Fruit fly (Drosophila melanogaster) whole organism, wandering third instar larva: Measurements from ENCODE around the gene Ddx56.

Source experiments
- CG32264 ChIP-seq: fragments of 200-800 bp; sonication (Bioruptor generic); optimal IDR thresholded peaks from 2 replicates; lab custom pipeline; 2016; ENCODE audit warnings: missing biosample characterization, missing genetic modification characterization
- CG9705 ChIP-seq: fragments of 200-800 bp; sonication (Bioruptor generic); optimal IDR thresholded peaks from 2 replicates; lab custom pipeline; 2018; ENCODE audit warnings: missing biosample characterization, mild to moderate bottlenecking, missing genetic modification characterization
- CrebA ChIP-seq: fragments of 200-800 bp; sonication (Bioruptor generic); optimal IDR thresholded peaks from 2 replicates; lab custom pipeline; 2016; ENCODE audit warnings: missing biosample characterization, mild to moderate bottlenecking, missing genetic modification characterization, borderline replicate concordance
- Dfd ChIP-seq: fragments of >200 bp; optimal IDR thresholded peaks from 2 replicates; lab custom pipeline; 2017; ENCODE audit warnings: missing biosample characterization, missing genetic modification characterization
- HLH106 ChIP-seq: fragments of 200-800 bp; optimal IDR thresholded peaks from 3 replicates; lab custom pipeline; 2019; ENCODE audit warnings: missing biosample characterization, mild to moderate bottlenecking, missing genetic modification characterization, moderate library complexity
- Hnf4 ChIP-seq: fragments of 200-800 bp; sonication (Bioruptor generic); optimal IDR thresholded peaks from 2 replicates; lab custom pipeline; 2016; ENCODE audit warnings: missing biosample characterization, mild to moderate bottlenecking, missing genetic modification characterization
- Hr78 ChIP-seq: fragments of >200 bp; optimal IDR thresholded peaks from 2 replicates; lab custom pipeline; 2017; ENCODE audit warnings: missing biosample characterization, missing genetic modification characterization
- Hr83 ChIP-seq: fragments of 200-300 bp; sonication (Bioruptor generic); optimal IDR thresholded peaks from 2 replicates; lab custom pipeline; 2016; ENCODE audit warnings: missing biosample characterization, mild to moderate bottlenecking, missing genetic modification characterization, moderate library complexity; ENCODE audit not compliant: poor library complexity, severe bottlenecking
- Jra ChIP-seq: sonication (Bioruptor generic); optimal IDR thresholded peaks from 2 replicates; lab custom pipeline; 2016; ENCODE audit warnings: missing biosample characterization, missing genetic modification characterization
- Mio ChIP-seq: sonication (Bioruptor generic); optimal IDR thresholded peaks from 2 replicates; lab custom pipeline; 2016; ENCODE audit warnings: missing biosample characterization, missing genetic modification characterization
- Myc ChIP-seq: fragments of >200 bp; optimal IDR thresholded peaks from 2 replicates; lab custom pipeline; 2017
- N ChIP-seq: fragments of >200 bp; optimal IDR thresholded peaks from 2 replicates; lab custom pipeline; 2018; ENCODE audit warnings: missing biosample characterization, missing external identifiers, missing genetic modification characterization
- OdsH ChIP-seq: fragments of 200-800 bp; sonication (Bioruptor generic); optimal IDR thresholded peaks from 2 replicates; lab custom pipeline; 2016; ENCODE audit warnings: missing biosample characterization, mild to moderate bottlenecking, missing genetic modification characterization
- Rel ChIP-seq, 2 experiments: fragments of 200-800 bp; sonication (Bioruptor generic) in 1 of 2; optimal IDR thresholded peaks; 2 replicates in 1 of 2; 3 replicates in 1 of 2; lab custom pipeline; 2016 to 2019; ENCODE audit warnings: mild to moderate bottlenecking in 2 of 2, missing biosample characterization in 2 of 2, missing genetic modification characterization in 2 of 2, moderate library complexity in 1 of 2
- br ChIP-seq: fragments of 200-800 bp; sonication (Bioruptor generic); optimal IDR thresholded peaks from 2 replicates; lab custom pipeline; 2016; ENCODE audit warnings: missing biosample characterization, missing genetic modification characterization
- dl ChIP-seq, 2 experiments: fragments of 175-275, 200-275 bp in 1 of 2; fragments of 200-275 bp in 1 of 2; sonication (Bioruptor generic); optimal IDR thresholded peaks; lab custom pipeline; 2018; ENCODE audit warnings: mild to moderate bottlenecking in 2 of 2, missing biosample characterization in 2 of 2, missing genetic modification characterization in 2 of 2, moderate library complexity in 2 of 2; ENCODE audit not compliant: partially characterized antibody in 2 of 2, insufficient read depth in 1 of 2
- ey ChIP-seq: fragments of 200-800 bp; sonication (Bioruptor generic); optimal IDR thresholded peaks from 2 replicates; lab custom pipeline; 2016; ENCODE audit warnings: missing biosample characterization, missing genetic modification characterization
- foxo ChIP-seq, 2 experiments: fragments of 200-800 bp; sonication (Bioruptor generic); optimal IDR thresholded peaks; 2 replicates in 1 of 2; 3 replicates in 1 of 2; lab custom pipeline; 2016 to 2017; ENCODE audit warnings: missing biosample characterization in 2 of 2, missing genetic modification characterization in 2 of 2
- h ChIP-seq: fragments of 200-800 bp; sonication (Bioruptor generic); optimal IDR thresholded peaks from 3 replicates; lab custom pipeline; 2016; ENCODE audit warnings: missing biosample characterization, mild to moderate bottlenecking, missing genetic modification characterization
- jim ChIP-seq: fragments of 175-275, 200-325 bp; sonication (Bioruptor generic); optimal IDR thresholded peaks from 2 replicates; lab custom pipeline; 2016; ENCODE audit warnings: missing biosample characterization, mild to moderate bottlenecking, missing genetic modification characterization
- lola ChIP-seq: fragments of >200 bp; optimal IDR thresholded peaks from 2 replicates; lab custom pipeline; 2017; ENCODE audit warnings: missing biosample characterization, missing genetic modification characterization
- pan ChIP-seq: fragments of >200 bp; optimal IDR thresholded peaks from 2 replicates; lab custom pipeline; 2017
- psq ChIP-seq: fragments of 200-800 bp; sonication (Bioruptor generic); optimal IDR thresholded peaks from 3 replicates; lab custom pipeline; 2017; ENCODE audit warnings: missing biosample characterization, mild to moderate bottlenecking, missing genetic modification characterization, moderate library complexity
- rgr ChIP-seq: fragments of 200-800 bp; sonication (Bioruptor generic); optimal IDR thresholded peaks from 3 replicates; lab custom pipeline; 2016; ENCODE audit warnings: missing biosample characterization, mild to moderate bottlenecking, missing genetic modification characterization
- sage ChIP-seq: fragments of 200-800 bp; sonication (Bioruptor generic); optimal IDR thresholded peaks from 2 replicates; lab custom pipeline; 2016; ENCODE audit warnings: missing biosample characterization, mild to moderate bottlenecking, missing genetic modification characterization
- tai ChIP-seq: sonication (Bioruptor generic); optimal IDR thresholded peaks from 2 replicates; lab custom pipeline; 2016; ENCODE audit warnings: missing biosample characterization, missing genetic modification characterization
- usp ChIP-seq: fragments of >200 bp; optimal IDR thresholded peaks from 2 replicates; lab custom pipeline; 2017; ENCODE audit warnings: missing biosample characterization, missing genetic modification characterization

Ddx56 gene

dm6 chrX:21387695-21388094, at the start of gene Ddx56:
Gene Ddx56 (minus strand): TSS chrX:21387946.
- no peak for TF ChIP-seq CG9705 (GFP tag; lab: Kevin White, UChicago)
- TF ChIP-seq Myc: no peak
- no peak for TF ChIP-seq tai (GFP tag; lab: Kevin White, UChicago)
- no peak for TF ChIP-seq usp (GFP tag; lab: Kevin White, UChicago)
- no peak for TF ChIP-seq Rel (GFP tag; optimal IDR thresholded peaks at IDR 0.05; lab: Kevin White, UChicago)
- no peak for TF ChIP-seq Rel (tag; optimal IDR thresholded peaks at IDR 0.05; lab: Kevin White, UChicago)
- TF ChIP-seq br (GFP tag; lab: Kevin White, UChicago): no peak
- no peak for TF ChIP-seq Hnf4 (GFP tag; lab: Kevin White, UChicago)
- no peak for TF ChIP-seq sage
- no peak for TF ChIP-seq CG32264 (GFP tag; lab: Kevin White, UChicago)
- no peak for TF ChIP-seq ey (GFP tag; lab: Kevin White, UChicago)
- TF ChIP-seq Hr83 (GFP tag; lab: Kevin White, UChicago): no peak

dm6 chrX:21429156-21429555, 41.4 kb upstream of the Ddx56 start, which contains the start of gene CG10918:
Gene CG10918 (minus strand): TSS chrX:21429256.
- TF ChIP-seq h (GFP tag; lab: Kevin White, UChicago) (no peak), usp (GFP tag; lab: Kevin White, UChicago) (no peak), br (GFP tag; lab: Kevin White, UChicago) (no peak), psq (no peak), pan (lab: Kevin White, UChicago) (no peak), OdsH (GFP tag; lab: Kevin White, UChicago) (no peak), N (GFP tag; lab: Kevin White, UChicago) (no peak), tai (GFP tag; lab: Kevin White, UChicago) (no peak), foxo (GFP tag; optimal IDR thresholded peaks at IDR 0.05; lab: Kevin White, UChicago) (no peak), lola (no peak), CrebA (GFP tag; lab: Kevin White, UChicago) (no peak), Hnf4 (GFP tag; lab: Kevin White, UChicago) (no peak), Myc (no peak), Hr78 (GFP tag; lab: Kevin White, UChicago) (no peak), Mio (no peak), jim (GFP tag; lab: Kevin White, UChicago) (no peak), ey (GFP tag; lab: Kevin White, UChicago) (no peak), sage (no peak), rgr (GFP tag; lab: Kevin White, UChicago) (no peak)

- TF ChIP-seq tai (GFP tag; lab: Kevin White, UChicago) (no peak), br (GFP tag; lab: Kevin White, UChicago) (no peak), Myc (no peak)
These were observed 14.9 kb upstream of the Ddx56 start, which contains the start of gene whe for dm6 chrX:21402672-21403071. Gene whe (minus strand): TSS chrX:21402772.

dm6 chrX:21396860-21397459, 9.2 kb upstream of the Ddx56 start, which contains the start of gene lcs:
Gene lcs (minus strand): TSS chrX:21397316.
- no peak for TF ChIP-seq usp (GFP tag; lab: Kevin White, UChicago)
- peak; percentile 99 for TF ChIP-seq Dfd (GFP tag; lab: Kevin White, UChicago)
- TF ChIP-seq foxo (GFP tag; optimal IDR thresholded peaks at IDR 0.05; lab: Kevin White, UChicago): no peak
- TF ChIP-seq, all 38 proteins: peak for 1

dm6 chrX:21388734-21389133, 988 bp upstream of the Ddx56 start, which contains the start of gene mst:
Gene mst (plus strand): TSS chrX:21388977.
- TF ChIP-seq Rel (GFP tag; optimal IDR thresholded peaks at IDR 0.05; lab: Kevin White, UChicago) (no peak), Rel (tag; optimal IDR thresholded peaks at IDR 0.05; lab: Kevin White, UChicago) (no peak), N (GFP tag; lab: Kevin White, UChicago) (no peak), HLH106 (no peak), Myc (no peak), Jra (GFP tag; lab: Kevin White, UChicago) (no peak), Mio (no peak), ey (GFP tag; lab: Kevin White, UChicago) (no peak), dl (GFP tag; optimal IDR thresholded peaks at IDR 0.05; lab: Kevin White, UChicago; ENCODE audit: insufficient read depth in 1 of 2, partially characterized antibody in 2 of 2) (no peak)

- TF ChIP-seq Rel (GFP tag; optimal IDR thresholded peaks at IDR 0.05; lab: Kevin White, UChicago) (no peak), Rel (tag; optimal IDR thresholded peaks at IDR 0.05; lab: Kevin White, UChicago) (peak; percentile 83), Hnf4 (GFP tag; lab: Kevin White, UChicago) (no peak), lola (no peak)
These were observed 9.3 kb downstream of the Ddx56 start for dm6 chrX:21378344-21378882.
